Worm (Caenorhabditis elegans) whole organism, L3 larva: ENCODE results near the gene B0252.5.

Source experiments
- ZK546.5 ChIP-seq: sonication (generic microtip); optimal IDR thresholded peaks from 2 replicates; lab custom pipeline; 2017; ENCODE audit warnings: missing biosample characterization, missing genetic modification characterization
- ceh-16 ChIP-seq: sonication (generic microtip); optimal IDR thresholded peaks from 2 replicates; lab custom pipeline; 2017; ENCODE audit warnings: missing biosample characterization, missing genetic modification characterization
- egl-27 ChIP-seq: sonication (generic microtip); optimal IDR thresholded peaks from 4 replicates; lab custom pipeline; 2017; ENCODE audit warnings: missing biosample characterization, missing genetic modification reagents, missing genetic modification characterization
- elt-3 ChIP-seq, 3 experiments: fragments of 150-350 bp in 1 of 3; sonication (generic microtip) in 2 of 3; optimal IDR thresholded peaks; 2 replicates in 2 of 3; 4 replicates in 1 of 3; lab custom pipeline; 2014 to 2017; ENCODE audit warnings: missing biosample characterization in 3 of 3, missing genetic modification characterization in 3 of 3
- jun-1 ChIP-seq: fragments of 150-350 bp; optimal IDR thresholded peaks from 2 replicates; lab custom pipeline; 2014; ENCODE audit warnings: missing biosample characterization, missing genetic modification reagents, missing genetic modification characterization
- nfya-1 ChIP-seq: sonication (generic microtip); optimal IDR thresholded peaks from 2 replicates; lab custom pipeline; 2017; ENCODE audit warnings: missing genetic modification characterization, mild to moderate bottlenecking, missing compliant biosample characterization, antibody characterized with exemption, moderate library complexity; ENCODE audit not compliant: insufficient read depth
- nhr-11 ChIP-seq: fragments of 150-350 bp; optimal IDR thresholded peaks from 2 replicates; lab custom pipeline; 2014; ENCODE audit warnings: missing biosample characterization, missing genetic modification characterization
- nhr-12 ChIP-seq: fragments of 150-350 bp; optimal IDR thresholded peaks from 2 replicates; lab custom pipeline; 2014; ENCODE audit warnings: missing biosample characterization, missing genetic modification characterization
- nhr-25 ChIP-seq: sonication (generic microtip); optimal IDR thresholded peaks from 2 replicates; lab custom pipeline; 2017; ENCODE audit warnings: missing biosample characterization, missing genetic modification characterization
- nhr-76 ChIP-seq: fragments of 150-350 bp; sonication (generic microtip); optimal IDR thresholded peaks from 5 replicates; lab custom pipeline; 2014; ENCODE audit warnings: missing biosample characterization, missing genetic modification characterization
- pha-4 ChIP-seq: fragments of 150-350 bp; optimal IDR thresholded peaks from 2 replicates; lab custom pipeline; 2014; ENCODE audit warnings: missing biosample characterization, missing genetic modification reagents, missing genetic modification characterization
- skn-1 ChIP-seq: fragments of 150-350 bp; optimal IDR thresholded peaks from 2 replicates; lab custom pipeline; 2014; ENCODE audit warnings: missing biosample characterization, missing genetic modification characterization
- snpc-4 ChIP-seq: fragments of 150-350 bp; optimal IDR thresholded peaks from 2 replicates; lab custom pipeline; 2014; ENCODE audit warnings: missing biosample characterization, missing genetic modification characterization

DNA sequence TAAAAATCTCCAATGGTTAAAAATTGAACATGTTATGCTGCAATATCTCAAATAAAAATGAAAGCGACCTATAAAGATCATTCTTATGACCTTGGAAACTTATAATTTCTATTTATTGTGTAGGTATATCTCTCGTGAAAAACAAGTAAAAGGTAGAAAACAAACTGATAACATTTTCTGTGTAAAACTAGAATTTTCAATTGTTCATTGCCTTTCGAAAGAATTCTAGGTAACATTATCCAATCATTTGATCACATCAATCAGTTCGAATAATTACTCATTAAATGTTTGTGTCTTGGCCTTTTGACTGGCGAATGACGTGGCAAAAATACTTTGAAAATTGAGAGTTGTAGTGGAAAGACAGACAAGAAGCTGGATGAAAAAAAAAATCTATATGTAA, 40.8 kb downstream of the B0252.5 start:
- TF ChIP-seq nhr-76 (tag; lab: Kevin White, UChicago), result no peak
- no peak for TF ChIP-seq elt-3 (tag; optimal IDR thresholded peaks at IDR 0.05; lab: Kevin White, UChicago)
- no peak for TF ChIP-seq nhr-12 (tag; lab: Kevin White, UChicago)
- TF ChIP-seq ceh-16 (tag; lab: Kevin White, UChicago), result no peak
- TF ChIP-seq egl-27 (tag; lab: Kevin White, UChicago), result no peak
- TF ChIP-seq snpc-4, result no peak
- TF ChIP-seq pha-4, result no peak
- TF ChIP-seq nhr-11 (tag; lab: Kevin White, UChicago), result no peak
- no peak for TF ChIP-seq jun-1 (tag; lab: Kevin White, UChicago)
- TF ChIP-seq skn-1, result no peak
- no peak for TF ChIP-seq nhr-25 (tag; lab: Kevin White, UChicago)
- TF ChIP-seq ZK546.5 (tag; lab: Kevin White, UChicago), result no peak
- no peak for TF ChIP-seq nfya-1 (tag; lab: Kevin White, UChicago)
